Fruit fly (Drosophila melanogaster): ENCODE results near the gene CG42654.

The CG42654 gene

dm6 chr3L:19979592-19979991 lies 25.3 kb upstream of the CG42654 start, which contains the start of gene CG14182 (continued):
- TF ChIP-seq slp2 (GFP tag; optimal IDR thresholded peaks at IDR 0.05) (no peak), crp (GFP tag; optimal IDR thresholded peaks at IDR 0.05) (no peak), mirr (GFP tag; optimal IDR thresholded peaks at IDR 0.05) (no peak), Sin3A (optimal IDR thresholded peaks at IDR 0.05) (no peak), ac (GFP tag; optimal IDR thresholded peaks at IDR 0.05) (no peak), Jarid2 (GFP tag; optimal IDR thresholded peaks at IDR 0.05) (peak; percentile 18), ssp (GFP tag; IDR thresholded peaks at IDR 0.05) (no peak), sens (GFP tag) (peak; percentile 63), Kr (GFP tag; optimal IDR thresholded peaks at IDR 0.05) (no peak), gro (GFP tag; optimal IDR thresholded peaks at IDR 0.05) (no peak), sqz (GFP tag; optimal IDR thresholded peaks at IDR 0.05) (no peak), CG1602 (GFP tag; optimal IDR thresholded peaks at IDR 0.05) (no peak), CTCF (GFP tag; optimal IDR thresholded peaks at IDR 0.05) (no peak), Mrtf (GFP tag; IDR thresholded peaks at IDR 0.05) (no peak), CG12942 (GFP tag; optimal IDR thresholded peaks at IDR 0.05) (no peak), CG12744 (GFP tag; optimal IDR thresholded peaks at IDR 0.05) (no peak), CG9797 (GFP tag; optimal IDR thresholded peaks at IDR 0.05) (peak; percentile 42), knrl (GFP tag; IDR thresholded peaks at IDR 0.05; ENCODE audit: partially characterized antibody) (peak; percentile 49), CG2116 (GFP tag; optimal IDR thresholded peaks at IDR 0.05) (peak; percentile 27), CG6654 (GFP tag; optimal IDR thresholded peaks at IDR 0.05) (no peak), CG10959 (GFP tag; IDR thresholded peaks at IDR 0.05) (no peak), yki (optimal IDR thresholded peaks at IDR 0.05) (no peak), Rx (GFP tag; IDR thresholded peaks at IDR 0.05) (no peak), CG42726 (GFP tag; IDR thresholded peaks at IDR 0.05; ENCODE audit: partially characterized antibody) (no peak), CG6813 (GFP tag; optimal IDR thresholded peaks at IDR 0.05) (no peak), HHEX (GFP tag; optimal IDR thresholded peaks at IDR 0.05) (no peak)

- TF ChIP-seq ewg (GFP tag; optimal IDR thresholded peaks at IDR 0.05) (peak; percentile 18), maf-S (GFP tag; optimal IDR thresholded peaks at IDR 0.05) (no peak)
Measured at dm6 chr3L:19978088-19978487, 23.8 kb upstream of the CG42654 start.

dm6 chr3L:19968725-19969598 lies 14.6 kb upstream of the CG42654 start:
- TF ChIP-seq CG18599 (GFP tag; optimal IDR thresholded peaks at IDR 0.05) (peak; percentile 67), CG30403 (GFP tag; optimal IDR thresholded peaks at IDR 0.05) (peak; percentile 3), Hand (GFP tag; optimal IDR thresholded peaks at IDR 0.05) (peak; percentile 15), abd-A (tag; optimal IDR thresholded peaks at IDR 0.05) (peak; percentile 81), sr (GFP tag; IDR thresholded peaks at IDR 0.05) (no peak), aop (GFP tag; IDR thresholded peaks at IDR 0.05) (no peak), dmrt99B (tag; optimal IDR thresholded peaks at IDR 0.05) (peak; percentile 38), CG10366 (GFP tag; IDR thresholded peaks at IDR 0.05) (no peak), Sry-δ (GFP tag; optimal IDR thresholded peaks at IDR 0.05) (no peak), grau (tag; optimal IDR thresholded peaks at IDR 0.05) (no peak), knrl (GFP tag; IDR thresholded peaks at IDR 0.05; ENCODE audit: partially characterized antibody) (no peak), eyg (GFP tag; optimal IDR thresholded peaks at IDR 0.05) (no peak), Hr51 (GFP tag; optimal IDR thresholded peaks at IDR 0.05) (peak in 1 of 2 experiments; percentile 59), fd102C (GFP tag; optimal IDR thresholded peaks at IDR 0.05) (no peak), tna (GFP tag; IDR thresholded peaks at IDR 0.05; ENCODE audit: partially characterized antibody) (no peak), tgo (GFP tag; IDR thresholded peaks at IDR 0.05) (no peak), gem (tag; optimal IDR thresholded peaks at IDR 0.05) (no peak), BtbVII (GFP tag; optimal IDR thresholded peaks at IDR 0.05) (peak; percentile 12), CG13894 (tag; optimal IDR thresholded peaks at IDR 0.05) (peak; percentile 64), CG10979 (tag; optimal IDR thresholded peaks at IDR 0.05) (no peak), dysf (GFP tag; IDR thresholded peaks at IDR 0.05) (0 out of 3 replicates have a peak, but pooled peaks have one; percentile 8), row (GFP tag; IDR thresholded peaks at IDR 0.05) (peak; percentile 31; the same call in 1 of the 3 replicates)

Measured in whole organism, embryonic.